2 worm cellular contexts compared by ENCODE assay signal in genomic region chrII:1436715-1437114, ce11.
A peak's percentile ranks its signal among the peaks of the same experiment; 100 is the strongest.
TF ChIP-seq lines count a peak whose summit lies in the region.

No protein-coding gene starts in this region.

TF ChIP-seq in whole organism, L4 larva, 104 proteins besides CTCF, POLR2A, EP300 and RAD21:
- TF ChIP-seq aha-1 (tag; lab: Kevin White, UChicago) = peak; percentile 96
- TF ChIP-seq tra-1 (GFP tag; IDR thresholded peaks at IDR 0.05; lab: Robert Waterston, UW) = no peak
- TF ChIP-seq F44E2.7 (GFP tag; IDR thresholded peaks at IDR 0.05; lab: Robert Waterston, UW) = no peak

TF ChIP-seq in whole organism, young adult, 124 proteins besides CTCF, POLR2A, EP300 and RAD21:
- TF ChIP-seq nhr-120 (GFP tag; IDR thresholded peaks at IDR 0.05; lab: Robert Waterston, UW) (no peak), Y53F4B.3 (GFP tag; IDR thresholded peaks at IDR 0.05; lab: Robert Waterston, UW) (no peak), zfh-2 (GFP tag; conservative IDR thresholded peaks at IDR 0.05; lab: Robert Waterston, UW) (peak; percentile 45)
